Worm (Caenorhabditis elegans) whole organism, young adult: ENCODE results near the gene amt-4.

Experiments used
- B0035.1 ChIP-seq: sonication (generic microtip); optimal IDR thresholded peaks from 2 replicates; lab custom pipeline; 2016; ENCODE audit warnings: missing genetic modification characterization, mild to moderate bottlenecking, missing compliant biosample characterization, missing genotype, missing genetic modification reagents
- B0261.1 ChIP-seq: sonication (generic microtip); optimal IDR thresholded peaks from 2 replicates; lab custom pipeline; 2016; ENCODE audit warnings: mild to moderate bottlenecking, missing genetic modification characterization, moderate library complexity, missing compliant biosample characterization
- F10E7.11 ChIP-seq: sonication (generic microtip); optimal IDR thresholded peaks from 2 replicates; lab custom pipeline; 2017; ENCODE audit warnings: mild to moderate bottlenecking, missing genetic modification characterization, moderate library complexity, missing compliant biosample characterization
- F57A8.1 ChIP-seq: fragments of 200-800 bp; sonication (Bioruptor generic); optimal IDR thresholded peaks from 2 replicates; lab custom pipeline; 2018; ENCODE audit warnings: mild to moderate bottlenecking, missing genetic modification characterization, moderate library complexity, missing compliant biosample characterization
- ZK185.1 ChIP-seq: sonication (generic microtip); optimal IDR thresholded peaks from 2 replicates; lab custom pipeline; 2016; ENCODE audit warnings: mild to moderate bottlenecking, missing genetic modification characterization, missing compliant biosample characterization; ENCODE audit not compliant: poor library complexity, severe bottlenecking
- ama-1 ChIP-seq, 3 experiments: fragments of 150-350 bp in 1 of 3; sonication (generic microtip) in 2 of 3; optimal IDR thresholded peaks; 2 replicates each; lab custom pipeline; 2014 to 2018; ENCODE audit warnings: missing biosample characterization in 2 of 3, missing genetic modification characterization in 2 of 3, missing genetic modification reagents in 2 of 3
- aptf-2 ChIP-seq: fragments of 200-800 bp; sonication (Bioruptor generic); conservative IDR thresholded peaks from 2 replicates; pipeline ENCODE4 v1.3.6; 2022; ENCODE audit warnings: missing genetic modification reagents, missing genetic modification characterization, missing compliant biosample characterization
- atf-7 ChIP-seq: sonication (generic microtip); optimal IDR thresholded peaks from 2 replicates; lab custom pipeline; 2017; ENCODE audit warnings: mild to moderate bottlenecking, missing genetic modification characterization, missing compliant biosample characterization
- athp-1 ChIP-seq: sonication (generic microtip); optimal IDR thresholded peaks from 2 replicates; lab custom pipeline; 2017; ENCODE audit warnings: mild to moderate bottlenecking, missing genetic modification characterization, missing compliant biosample characterization
- attf-3 ChIP-seq: fragments of 200-800 bp; sonication (Bioruptor generic); conservative IDR thresholded peaks from 2 replicates; pipeline ENCODE4 v1.3.6; 2022; ENCODE audit warnings: missing genetic modification reagents, missing genetic modification characterization, missing compliant biosample characterization
- cebp-1 ChIP-seq, 2 experiments: fragments of 200-800 bp in 1 of 2; sonication (Bioruptor generic) in 1 of 2; sonication (generic microtip) in 1 of 2; IDR thresholded peaks in 1 of 2; optimal IDR thresholded peaks in 1 of 2; 2 replicates each; pipeline versions ENCODE4 v1.3.6 to Lab custom; 2017 to 2022; ENCODE audit warnings: missing compliant biosample characterization in 2 of 2, missing genetic modification characterization in 2 of 2, mild to moderate bottlenecking in 1 of 2, missing genetic modification reagents in 1 of 2, moderate library complexity in 1 of 2
- ceh-27 ChIP-seq: fragments of 200-800 bp; sonication (Bioruptor generic); optimal IDR thresholded peaks from 2 replicates; lab custom pipeline; 2018; ENCODE audit warnings: mild to moderate bottlenecking, missing genetic modification characterization, moderate library complexity, missing compliant biosample characterization
- die-1 ChIP-seq: sonication (generic microtip); optimal IDR thresholded peaks from 2 replicates; lab custom pipeline; 2016; ENCODE audit warnings: missing genotype, mild to moderate bottlenecking, missing genetic modification characterization, missing compliant biosample characterization
- dox-1 ChIP-seq: fragments of 200-800 bp; sonication (Bioruptor generic); IDR thresholded peaks from 2 replicates; pipeline ENCODE4 v1.3.6; 2022; ENCODE audit warnings: missing genetic modification reagents, missing genetic modification characterization, missing compliant biosample characterization
- dpff-1 ChIP-seq: sonication (generic microtip); optimal IDR thresholded peaks from 2 replicates; lab custom pipeline; 2017; ENCODE audit warnings: mild to moderate bottlenecking, missing genetic modification characterization, missing compliant biosample characterization
- efl-1 ChIP-seq: fragments of 150-350 bp; optimal IDR thresholded peaks from 2 replicates; lab custom pipeline; 2014; ENCODE audit warnings: missing biosample characterization, missing genetic modification reagents, missing genetic modification characterization
- egl-18 ChIP-seq: fragments of 200-800 bp; sonication (Bioruptor generic); IDR thresholded peaks from 2 replicates; pipeline ENCODE4 v1.3.6; 2022; ENCODE audit warnings: missing genetic modification reagents, missing genetic modification characterization, missing compliant biosample characterization
- egl-44 ChIP-seq: fragments of 200-800 bp; sonication (Bioruptor generic); IDR thresholded peaks from 2 replicates; pipeline ENCODE4 v1.3.6; 2022; ENCODE audit warnings: missing genetic modification reagents, missing genetic modification characterization, missing compliant biosample characterization
- ets-4 ChIP-seq: fragments of 200-800 bp; sonication (Bioruptor generic); optimal IDR thresholded peaks from 2 replicates; lab custom pipeline; 2018; ENCODE audit warnings: mild to moderate bottlenecking, missing genetic modification characterization, missing compliant biosample characterization
- fkh-3 ChIP-seq: sonication (generic microtip); optimal IDR thresholded peaks from 2 replicates; lab custom pipeline; 2016; ENCODE audit warnings: mild to moderate bottlenecking, missing genetic modification characterization, missing compliant biosample characterization
- him-1 ChIP-seq: sonication (generic microtip); optimal IDR thresholded peaks from 2 replicates; lab custom pipeline; 2016; ENCODE audit warnings: missing genotype, missing genetic modification reagents, missing genetic modification characterization, missing compliant biosample characterization
- hlh-26 ChIP-seq: fragments of 200-800 bp; sonication (Bioruptor generic); conservative IDR thresholded peaks from 2 replicates; pipeline ENCODE4 v1.3.6; 2022; ENCODE audit warnings: missing genetic modification reagents, missing genetic modification characterization, missing compliant biosample characterization
- hmg-1.2 ChIP-seq: fragments of 200-800 bp; sonication (Bioruptor generic); IDR thresholded peaks from 2 replicates; pipeline ENCODE4 v1.3.6; 2022; ENCODE audit warnings: missing genetic modification reagents, missing genetic modification characterization, missing compliant biosample characterization
- lin-26 ChIP-seq: fragments of 200-800 bp; sonication (Bioruptor generic); IDR thresholded peaks from 2 replicates; pipeline ENCODE4 v1.3.6; 2022; ENCODE audit warnings: missing genetic modification reagents, missing genetic modification characterization, missing compliant biosample characterization
- lin-40 ChIP-seq: sonication (generic microtip); optimal IDR thresholded peaks from 2 replicates; lab custom pipeline; 2016; ENCODE audit warnings: missing genetic modification characterization, mild to moderate bottlenecking, missing compliant biosample characterization, missing genotype, missing genetic modification reagents
- madf-10 ChIP-seq: sonication (generic microtip); optimal IDR thresholded peaks from 2 replicates; lab custom pipeline; 2016; ENCODE audit warnings: mild to moderate bottlenecking, missing genetic modification characterization, missing compliant biosample characterization
- madf-3 ChIP-seq: fragments of 200-800 bp; sonication (Bioruptor generic); IDR thresholded peaks from 2 replicates; pipeline ENCODE4 v1.3.6; 2022; ENCODE audit warnings: missing genetic modification reagents, missing genetic modification characterization, missing compliant biosample characterization
- mcd-1 ChIP-seq: fragments of 200-800 bp; sonication (Bioruptor generic); IDR thresholded peaks from 2 replicates; pipeline ENCODE4 v1.3.6; 2022; ENCODE audit warnings: missing genetic modification reagents, missing genetic modification characterization, missing compliant biosample characterization
- mxl-1 ChIP-seq: sonication (generic microtip); optimal IDR thresholded peaks from 2 replicates; lab custom pipeline; 2016; ENCODE audit warnings: missing genetic modification characterization, missing compliant biosample characterization
- nfyb-1 ChIP-seq: fragments of 200-800 bp; sonication (Bioruptor generic); IDR thresholded peaks from 2 replicates; pipeline ENCODE4 v1.3.6; 2022; ENCODE audit warnings: missing genetic modification reagents, missing genetic modification characterization, missing compliant biosample characterization
- nhr-90 ChIP-seq: sonication (generic microtip); optimal IDR thresholded peaks from 2 replicates; lab custom pipeline; 2016; ENCODE audit warnings: missing genotype, mild to moderate bottlenecking, missing genetic modification characterization, missing compliant biosample characterization
- rpc-1 ChIP-seq, 2 experiments: fragments of 150-350 bp in 1 of 2; sonication (generic microtip) in 1 of 2; optimal IDR thresholded peaks; 2 replicates each; lab custom pipeline; 2014 to 2018; ENCODE audit warnings: missing biosample characterization in 1 of 2, missing genetic modification characterization in 1 of 2, missing genetic modification reagents in 1 of 2, missing genotype in 1 of 2
- snpc-1.3 ChIP-seq: sonication (generic microtip); optimal IDR thresholded peaks from 2 replicates; lab custom pipeline; 2017; ENCODE audit warnings: missing genetic modification characterization, mild to moderate bottlenecking, missing compliant biosample characterization, antibody characterized with exemption, moderate library complexity, missing genotype, missing genetic modification reagents; ENCODE audit not compliant: insufficient read depth
- snpc-4 ChIP-seq, 5 experiments: fragments of 150-350 bp in 1 of 5; sonication (generic microtip) in 4 of 5; optimal IDR thresholded peaks; 2 replicates each; lab custom pipeline; 2014 to 2018; ENCODE audit warnings: missing genetic modification characterization in 5 of 5, missing biosample characterization in 3 of 5, antibody characterized with exemption in 2 of 5, mild to moderate bottlenecking in 2 of 5, missing compliant biosample characterization in 2 of 5, missing genotype in 2 of 5, moderate library complexity in 2 of 5, missing genetic modification reagents in 1 of 5
- tbp1 ChIP-seq: fragments of 200-800 bp; sonication (Bioruptor generic); optimal IDR thresholded peaks from 2 replicates; lab custom pipeline; 2018; ENCODE audit warnings: mild to moderate bottlenecking, missing genetic modification characterization, missing compliant biosample characterization
- tbx-9 ChIP-seq: sonication (generic microtip); optimal IDR thresholded peaks from 2 replicates; lab custom pipeline; 2016; ENCODE audit warnings: borderline replicate concordance, missing genetic modification characterization, inconsistent platforms, missing compliant biosample characterization
- tlf-1 ChIP-seq: fragments of 200-800 bp; sonication (Bioruptor generic); optimal IDR thresholded peaks from 2 replicates; lab custom pipeline; 2018; ENCODE audit warnings: mild to moderate bottlenecking, missing genetic modification characterization, missing compliant biosample characterization
- unc-62 ChIP-seq: fragments of 150-350 bp; optimal IDR thresholded peaks from 2 replicates; lab custom pipeline; 2014; ENCODE audit warnings: missing biosample characterization, missing genetic modification reagents, missing genetic modification characterization
- ztf-18 ChIP-seq: sonication (generic microtip); optimal IDR thresholded peaks from 2 replicates; lab custom pipeline; 2016; ENCODE audit warnings: missing genotype, mild to moderate bottlenecking, missing genetic modification characterization, missing compliant biosample characterization
- ztf-25 ChIP-seq: fragments of 200-800 bp; sonication (Bioruptor generic); IDR thresholded peaks from 2 replicates; pipeline ENCODE4 v1.3.6; 2022; ENCODE audit warnings: missing genetic modification reagents, missing genetic modification characterization, missing compliant biosample characterization

amt-4 gene

ce11 chrX:4607300-4607699 is 42.2 kb downstream of the amt-4 start:
- TF ChIP-seq die-1 (tag; lab: Kevin White, UChicago): peak; percentile 54
- peak; percentile 65 for TF ChIP-seq B0261.1 (tag; lab: Kevin White, UChicago)
- peak; percentile 16 for TF ChIP-seq ztf-18 (tag; lab: Kevin White, UChicago)
- peak; percentile 57 for TF ChIP-seq rpc-1 (optimal IDR thresholded peaks at IDR 0.05; lab: Kevin White, UChicago)
- TF ChIP-seq rpc-1 (tag; optimal IDR thresholded peaks at IDR 0.05; lab: Kevin White, UChicago): peak; percentile 87
- TF ChIP-seq him-1: peak; percentile 58
- TF ChIP-seq hmg-1.2: peak; percentile 22; the same call in 1 of the 2 replicates
- TF ChIP-seq tbp1 (GFP tag; lab: Kevin White, UChicago): peak; percentile 83
- TF ChIP-seq F57A8.1 (GFP tag; lab: Kevin White, UChicago): no peak
- TF ChIP-seq snpc-1.3 (tag; lab: Kevin White, UChicago): peak; percentile 63
- peak; percentile 72; the same call in 1 of the 2 replicates for TF ChIP-seq lin-26 (GFP tag; lab: Robert Waterston, UW)
- TF ChIP-seq B0035.1 (tag; lab: Kevin White, UChicago): no peak
- no peak for TF ChIP-seq snpc-4 (GFP tag; optimal IDR thresholded peaks at IDR 0.05; lab: Kevin White, UChicago)
- TF ChIP-seq snpc-4 (tag; optimal IDR thresholded peaks at IDR 0.05; lab: Kevin White, UChicago): peak in 1 of 4 experiments; percentile 48
- no peak for TF ChIP-seq ztf-25 (GFP tag; lab: Robert Waterston, UW)
- no peak for TF ChIP-seq mxl-1
- TF ChIP-seq, all 124 proteins: peak for 10

ce11 chrX:4609635-4610034 is 44.5 kb downstream of the amt-4 start:
- TF ChIP-seq tbx-9: no peak
- no peak for TF ChIP-seq aptf-2 (GFP tag; lab: Robert Waterston, UW)

- TF ChIP-seq F57A8.1 (GFP tag; lab: Kevin White, UChicago) (no peak), F10E7.11 (tag; lab: Kevin White, UChicago) (no peak), aptf-2 (GFP tag; lab: Robert Waterston, UW) (no peak), nfyb-1 (GFP tag; lab: Robert Waterston, UW) (no peak), ZK185.1 (tag; lab: Kevin White, UChicago) (no peak), fkh-3 (no peak), ceh-27 (GFP tag; lab: Kevin White, UChicago) (no peak), tlf-1 (no peak), rpc-1 (optimal IDR thresholded peaks at IDR 0.05; lab: Kevin White, UChicago) (no peak), rpc-1 (tag; optimal IDR thresholded peaks at IDR 0.05; lab: Kevin White, UChicago) (no peak), dpff-1 (tag; lab: Kevin White, UChicago) (no peak), attf-3 (GFP tag; lab: Robert Waterston, UW) (no peak)
These were observed 49.9 kb downstream of the amt-4 start for ce11 chrX:4615034-4615433.

ce11 chrX:4616832-4617231 is 51.7 kb downstream of the amt-4 start:
- TF ChIP-seq efl-1: peak; percentile 63
- 0 out of 2 replicates have a peak, but pooled peaks have one; percentile 6 for TF ChIP-seq egl-18 (GFP tag; lab: Robert Waterston, UW)
- TF ChIP-seq ceh-27 (GFP tag; lab: Kevin White, UChicago): peak; percentile 27
- TF ChIP-seq dox-1 (GFP tag; lab: Robert Waterston, UW): peak; percentile 47; the same call in 1 of the 2 replicates
- peak; percentile 27 for TF ChIP-seq lin-40 (tag; lab: Kevin White, UChicago)
- 0 out of 2 replicates have a peak, but pooled peaks have one; percentile 35 for TF ChIP-seq egl-44 (GFP tag; lab: Robert Waterston, UW)
- peak; percentile 0 for TF ChIP-seq ets-4 (GFP tag; lab: Kevin White, UChicago)
- 0 out of 2 replicates have a peak, but pooled peaks have one; percentile 57 for TF ChIP-seq hlh-26 (GFP tag; lab: Robert Waterston, UW)
- no peak for TF ChIP-seq athp-1 (tag; lab: Kevin White, UChicago)
- TF ChIP-seq lin-26 (GFP tag; lab: Robert Waterston, UW): 0 out of 2 replicates have a peak, but pooled peaks have one; percentile 42
- TF ChIP-seq unc-62 (GFP tag; lab: Kevin White, UChicago): no peak
- peak; percentile 93 for TF ChIP-seq madf-10 (tag; lab: Kevin White, UChicago)
- TF ChIP-seq mcd-1 (GFP tag; lab: Robert Waterston, UW): peak; percentile 44; the same call in 1 of the 2 replicates
- TF ChIP-seq nfyb-1 (GFP tag; lab: Robert Waterston, UW): peak; percentile 54; the same call in 1 of the 2 replicates
- no peak for TF ChIP-seq nhr-90 (tag; lab: Kevin White, UChicago)
- 0 out of 2 replicates have a peak, but pooled peaks have one; percentile 30 for TF ChIP-seq cebp-1 (GFP tag; IDR thresholded peaks at IDR 0.05; lab: Robert Waterston, UW)
- peak; percentile 55 for TF ChIP-seq cebp-1 (tag; optimal IDR thresholded peaks at IDR 0.05; lab: Kevin White, UChicago)
- TF ChIP-seq atf-7 (tag; lab: Kevin White, UChicago): no peak
- peak; percentile 91 for TF ChIP-seq madf-3
- no peak for TF ChIP-seq ama-1 (optimal IDR thresholded peaks at IDR 0.05; lab: Kevin White, UChicago)
- no peak for TF ChIP-seq ama-1 (GFP tag; optimal IDR thresholded peaks at IDR 0.05; lab: Kevin White, UChicago)
